Fruit fly (Drosophila melanogaster): ENCODE data around the gene Cht2.
A peak's percentile ranks its signal among the peaks of the same experiment; 100 is the strongest.

Gene Cht2

dm6 chr3L:1746338-1747199, 9.2 kb downstream of the Cht2 start, which contains the start of gene CG13921 (continued):
- peak; percentile 99 for TF ChIP-seq CG8632 (GFP tag; optimal IDR thresholded peaks at IDR 0.05)
- TF ChIP-seq Ets96B (tag; optimal IDR thresholded peaks at IDR 0.05) = peak; percentile 100
- peak; percentile 100 for TF ChIP-seq CG10669 (GFP tag; optimal IDR thresholded peaks at IDR 0.05)
- TF ChIP-seq Hr38 (GFP tag; optimal IDR thresholded peaks at IDR 0.05) = peak; percentile 90
- peak; percentile 98 for TF ChIP-seq fd85E (GFP tag; optimal IDR thresholded peaks at IDR 0.05)
- TF ChIP-seq Hr4 (GFP tag; optimal IDR thresholded peaks at IDR 0.05) = peak; percentile 99
- peak; percentile 100 for TF ChIP-seq topi (GFP tag; optimal IDR thresholded peaks at IDR 0.05)
- peak; percentile 100 for TF ChIP-seq CG6792 (GFP tag; optimal IDR thresholded peaks at IDR 0.05)
- TF ChIP-seq CG16779 (tag; optimal IDR thresholded peaks at IDR 0.05) = peak; percentile 93
- peak; percentile 100 for TF ChIP-seq esn (GFP tag; optimal IDR thresholded peaks at IDR 0.05)
- peak; percentile 99 for TF ChIP-seq dac (GFP tag; optimal IDR thresholded peaks at IDR 0.05)
- peak; percentile 100 for TF ChIP-seq Gug (GFP tag; IDR thresholded peaks at IDR 0.05)
- TF ChIP-seq salr (GFP tag; optimal IDR thresholded peaks at IDR 0.05) = peak; percentile 98 to 99
- peak; percentile 100 for TF ChIP-seq CG7368 (GFP tag; optimal IDR thresholded peaks at IDR 0.05)
- TF ChIP-seq CG8119 (GFP tag; IDR thresholded peaks at IDR 0.05) = peak; percentile 100
- TF ChIP-seq cyc (GFP tag; optimal IDR thresholded peaks at IDR 0.05) = peak; percentile 100
- peak; percentile 99 for TF ChIP-seq net (GFP tag; optimal IDR thresholded peaks at IDR 0.05)
- TF ChIP-seq dsx (GFP tag; optimal IDR thresholded peaks at IDR 0.05; ENCODE audit: poor library complexity, severe bottlenecking) = peak; percentile 99
- TF ChIP-seq CG6276 (GFP tag; optimal IDR thresholded peaks at IDR 0.05) = peak; percentile 99
- TF ChIP-seq CG31627 (GFP tag; optimal IDR thresholded peaks at IDR 0.05) = peak; percentile 99
- peak; percentile 100 for TF ChIP-seq lz (GFP tag; optimal IDR thresholded peaks at IDR 0.05)
- TF ChIP-seq CG34406 (GFP tag; optimal IDR thresholded peaks at IDR 0.05) = peak; percentile 99
- peak; percentile 99 for TF ChIP-seq CG11294 (GFP tag; IDR thresholded peaks at IDR 0.05)
- TF ChIP-seq CG11762 (GFP tag; optimal IDR thresholded peaks at IDR 0.05; ENCODE audit: insufficient read depth) = peak; percentile 100
- peak; percentile 99 for TF ChIP-seq Smox (GFP tag; optimal IDR thresholded peaks at IDR 0.05)
- peak; percentile 97 for TF ChIP-seq Blimp-1 (GFP tag; optimal IDR thresholded peaks at IDR 0.05)
- TF ChIP-seq Met (GFP tag; optimal IDR thresholded peaks at IDR 0.05) = peak; percentile 99
- peak; percentile 100 for TF ChIP-seq eg (GFP tag; IDR thresholded peaks at IDR 0.05)
- peak; percentile 100 for TF ChIP-seq svp (GFP tag)
- peak; percentile 100 for TF ChIP-seq OdsH (GFP tag; optimal IDR thresholded peaks at IDR 0.05)
- peak; percentile 100 for TF ChIP-seq CG10631 (GFP tag; optimal IDR thresholded peaks at IDR 0.05)
- TF ChIP-seq Hr39 (GFP tag; optimal IDR thresholded peaks at IDR 0.05) = peak; percentile 99
- peak; percentile 99 for TF ChIP-seq Sox15 (GFP tag; optimal IDR thresholded peaks at IDR 0.05)
- peak; percentile 99 for TF ChIP-seq achi (GFP tag; optimal IDR thresholded peaks at IDR 0.05)
- TF ChIP-seq Ets21C (GFP tag; optimal IDR thresholded peaks at IDR 0.05) = peak; percentile 99
- TF ChIP-seq CG6854 (GFP tag; optimal IDR thresholded peaks at IDR 0.05) = peak; percentile 99
- TF ChIP-seq Eip93F (GFP tag; optimal IDR thresholded peaks at IDR 0.05) = peak; percentile 99
- peak; percentile 100 for TF ChIP-seq CG1621 (tag; optimal IDR thresholded peaks at IDR 0.05)

- TF ChIP-seq CG8119 (GFP tag; IDR thresholded peaks at IDR 0.05) = no peak
- peak; percentile 34 for TF ChIP-seq vri (GFP tag; optimal IDR thresholded peaks at IDR 0.05)
- TF ChIP-seq CG1621 (tag; optimal IDR thresholded peaks at IDR 0.05) = no peak
Observed at dm6 chr3L:1745432-1745831, 10.3 kb downstream of the Cht2 start.

Data from whole organism, prepupa.